Fruit fly (Drosophila melanogaster): ENCODE measurements around the gene CG42637.

CG42637 gene

dm6 chr3L:19791688-19792073 is 1.7 kb downstream of the CG42637 start (continued):
- TF ChIP-seq CG4328 (GFP tag; optimal IDR thresholded peaks at IDR 0.05) (peak; percentile 22), CG7372 (GFP tag; IDR thresholded peaks at IDR 0.05) (no peak), tna (GFP tag; IDR thresholded peaks at IDR 0.05; ENCODE audit: partially characterized antibody) (no peak), Ravus (GFP tag; IDR thresholded peaks at IDR 0.05) (no peak), abd-A (tag; optimal IDR thresholded peaks at IDR 0.05) (peak; percentile 95), tio (GFP tag; optimal IDR thresholded peaks at IDR 0.05) (no peak), CG31365 (tag; optimal IDR thresholded peaks at IDR 0.05) (peak; percentile 18), disco-r (GFP tag; optimal IDR thresholded peaks at IDR 0.05) (no peak), Lpt (GFP tag; optimal IDR thresholded peaks at IDR 0.05) (no peak), klu (GFP tag; IDR thresholded peaks at IDR 0.05) (no peak), NK7.1 (GFP tag; optimal IDR thresholded peaks at IDR 0.05) (no peak), Rfx (GFP tag; IDR thresholded peaks at IDR 0.05) (no peak), Ets65A (GFP tag) (no peak), CG6689 (GFP tag; IDR thresholded peaks at IDR 0.05) (0 out of 2 replicates have a peak, but pooled peaks have one; percentile 4), chm (GFP tag; IDR thresholded peaks at IDR 0.05) (no peak), sr (GFP tag; IDR thresholded peaks at IDR 0.05) (0 out of 3 replicates have a peak, but pooled peaks have one; percentile 14), Ada2b (GFP tag; IDR thresholded peaks at IDR 0.05) (no peak), sens (GFP tag) (no peak), Abd-B (GFP tag; optimal IDR thresholded peaks at IDR 0.05) (peak; percentile 35), fd64A (GFP tag; optimal IDR thresholded peaks at IDR 0.05) (peak; percentile 17), CG9609 (GFP tag; optimal IDR thresholded peaks at IDR 0.05) (no peak), CkIIα-i1 (GFP tag; IDR thresholded peaks at IDR 0.05) (no peak), CTCF (GFP tag; optimal IDR thresholded peaks at IDR 0.05) (no peak), CG34224 (GFP tag; IDR thresholded peaks at IDR 0.05; ENCODE audit: partially characterized antibody) (peak; percentile 58; the same call in 2 of the 3 replicates), CG4730 (GFP tag; IDR thresholded peaks at IDR 0.05) (no peak), E2f1 (GFP tag; IDR thresholded peaks at IDR 0.05) (0 out of 2 replicates have a peak, but pooled peaks have one; percentile 4), CG13894 (tag; optimal IDR thresholded peaks at IDR 0.05) (peak; percentile 49), Atf-2 (GFP tag; optimal IDR thresholded peaks at IDR 0.05) (no peak), Sin3A (optimal IDR thresholded peaks at IDR 0.05) (no peak), Hand (GFP tag; optimal IDR thresholded peaks at IDR 0.05) (no peak), CG6854 (GFP tag; optimal IDR thresholded peaks at IDR 0.05) (peak; percentile 18), Sox102F (GFP tag; optimal IDR thresholded peaks at IDR 0.05) (no peak), CG10654 (GFP tag; optimal IDR thresholded peaks at IDR 0.05) (no peak), CG13624 (GFP tag; optimal IDR thresholded peaks at IDR 0.05) (no peak), hb (GFP tag; IDR thresholded peaks at IDR 0.05; ENCODE audit: partially characterized antibody) (no peak), mirr (GFP tag; optimal IDR thresholded peaks at IDR 0.05) (peak; percentile 70), NfI (GFP tag; optimal IDR thresholded peaks at IDR 0.05) (peak; percentile 10), CG14050 (GFP tag; IDR thresholded peaks at IDR 0.05) (no peak), hkb (optimal IDR thresholded peaks at IDR 0.05) (no peak), hkb (GFP tag; IDR thresholded peaks at IDR 0.05) (peak; percentile 45), CG11398 (GFP tag; optimal IDR thresholded peaks at IDR 0.05) (peak; percentile 3), CG6813 (GFP tag; optimal IDR thresholded peaks at IDR 0.05) (peak; percentile 33), CG17385 (GFP tag; optimal IDR thresholded peaks at IDR 0.05) (peak; percentile 15), CG33213 (GFP tag; optimal IDR thresholded peaks at IDR 0.05) (no peak), CG3281 (GFP tag; optimal IDR thresholded peaks at IDR 0.05) (peak; percentile 39), pros (GFP tag; optimal IDR thresholded peaks at IDR 0.05) (peak; percentile 98), Trl (optimal IDR thresholded peaks at IDR 0.05) (peak; percentile 33 to 85), Trl (GFP tag; optimal IDR thresholded peaks at IDR 0.05) (no peak), cg (GFP tag; optimal IDR thresholded peaks at IDR 0.05) (peak; percentile 92), CG5245 (GFP tag; optimal IDR thresholded peaks at IDR 0.05) (no peak), CG9876 (GFP tag; optimal IDR thresholded peaks at IDR 0.05) (peak; percentile 21), CG16813 (GFP tag; IDR thresholded peaks at IDR 0.05; ENCODE audit: partially characterized antibody) (no peak), CG3163 (GFP tag; optimal IDR thresholded peaks at IDR 0.05) (peak; percentile 21), CG14710 (tag; optimal IDR thresholded peaks at IDR 0.05) (no peak)
